Worm (Caenorhabditis elegans) whole organism, midembryonic: ENCODE measurements around the gene C16C8.17.
"Not testable (repeated sequence)": the region's sequence is repeated elsewhere in the genome, so short reads cannot be mapped to it uniquely, and the experiment has no call there.

Experiments
- flt-1 ChIP-seq: fragments of 200-800 bp; sonication (Bioruptor generic); IDR thresholded peaks from 2 replicates; pipeline ENCODE4 v1.3.6; 2022; ENCODE audit warnings: missing genetic modification characterization, missing compliant biosample characterization
- med-1 ChIP-seq: sonication (generic microtip); optimal IDR thresholded peaks from 2 replicates; lab custom pipeline; 2017; ENCODE audit warnings: missing genetic modification characterization, mild to moderate bottlenecking, missing compliant biosample characterization, antibody characterized with exemption, missing genetic modification reagents; ENCODE audit not compliant: insufficient read depth
- tab-1 ChIP-seq: fragments of 200-800 bp; sonication (Bioruptor generic); IDR thresholded peaks from 2 replicates; pipeline ENCODE4 v1.3.6; 2022; ENCODE audit warnings: missing genetic modification characterization, missing compliant biosample characterization
- ztf-23 ChIP-seq: fragments of 200-800 bp; sonication (Bioruptor generic); IDR thresholded peaks from 2 replicates; pipeline ENCODE4 v1.3.6; 2022; ENCODE audit warnings: missing genetic modification reagents, missing genetic modification characterization, missing compliant biosample characterization
- ztf-29 ChIP-seq: fragments of 200-800 bp; sonication (Bioruptor generic); IDR thresholded peaks from 2 replicates; pipeline ENCODE4 v1.3.6; 2022; ENCODE audit warnings: missing genetic modification reagents, missing genetic modification characterization, missing compliant biosample characterization

ce11 chrII:3464580-3464979 lies 24.0 kb downstream of the C16C8.17 start, which contains the start of gene C16C8.10:
- not testable (repeated sequence) for TF ChIP-seq tab-1; ztf-23 (GFP tag; lab: Robert Waterston, UW); med-1 (GFP tag; lab: Kevin White, UChicago); flt-1; ztf-29 (GFP tag; lab: Robert Waterston, UW)
